Worm (Caenorhabditis elegans) whole organism, young adult: ENCODE data around the gene spin-4.

Source experiments
- D2030.7 ChIP-seq: fragments of 200-800 bp; sonication (Bioruptor generic); IDR thresholded peaks from 2 replicates; pipeline ENCODE4 v1.3.6; 2022; ENCODE audit warnings: missing genetic modification reagents, missing genetic modification characterization, missing compliant biosample characterization
- attf-5 ChIP-seq: fragments of 200-800 bp; sonication (Bioruptor generic); optimal IDR thresholded peaks from 2 replicates; lab custom pipeline; 2018; ENCODE audit warnings: mild to moderate bottlenecking, missing genetic modification characterization, missing compliant biosample characterization
- bed-1 ChIP-seq: fragments of 200-800 bp; sonication (Bioruptor generic); IDR thresholded peaks from 2 replicates; pipeline ENCODE4 v1.3.6; 2022; ENCODE audit warnings: missing genetic modification reagents, missing genetic modification characterization, missing compliant biosample characterization
- nhr-90 ChIP-seq: sonication (generic microtip); optimal IDR thresholded peaks from 2 replicates; lab custom pipeline; 2016; ENCODE audit warnings: missing genotype, mild to moderate bottlenecking, missing genetic modification characterization, missing compliant biosample characterization
- pha-4 ChIP-seq: fragments of 150-350 bp; sonication (generic microtip); optimal IDR thresholded peaks from 2 replicates; lab custom pipeline; 2014; ENCODE audit warnings: missing biosample characterization, missing genetic modification reagents, missing genetic modification characterization
- repo-1 ChIP-seq: sonication (generic microtip); optimal IDR thresholded peaks from 2 replicates; lab custom pipeline; 2017; ENCODE audit warnings: mild to moderate bottlenecking, missing genetic modification characterization, missing compliant biosample characterization
- snpc-4 ChIP-seq, 5 experiments: fragments of 150-350 bp in 1 of 5; sonication (generic microtip) in 4 of 5; optimal IDR thresholded peaks; 2 replicates each; lab custom pipeline; 2014 to 2018; ENCODE audit warnings: missing genetic modification characterization in 5 of 5, missing biosample characterization in 3 of 5, antibody characterized with exemption in 2 of 5, mild to moderate bottlenecking in 2 of 5, missing compliant biosample characterization in 2 of 5, missing genotype in 2 of 5, moderate library complexity in 2 of 5, missing genetic modification reagents in 1 of 5
- unc-62 ChIP-seq: fragments of 150-350 bp; optimal IDR thresholded peaks from 2 replicates; lab custom pipeline; 2014; ENCODE audit warnings: missing biosample characterization, missing genetic modification reagents, missing genetic modification characterization

DNA sequence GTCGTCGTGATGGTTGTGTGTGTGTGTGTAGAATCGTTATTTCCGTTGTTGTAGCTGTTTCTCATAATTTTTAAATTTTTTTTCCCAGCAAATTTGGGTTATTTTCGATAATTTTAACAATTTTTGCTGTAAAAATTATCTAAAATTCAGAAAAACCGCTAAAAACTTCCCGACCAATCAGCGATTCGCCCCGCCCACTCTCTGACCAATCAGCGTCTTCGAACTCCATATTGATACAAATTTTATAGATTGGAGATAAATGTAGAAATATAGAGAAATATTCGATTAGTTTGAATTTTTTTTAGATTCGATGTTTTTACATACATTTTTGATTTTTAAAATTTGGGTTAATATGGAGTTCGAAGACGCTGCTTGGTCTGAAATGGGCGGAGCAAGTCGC is 9.5 kb downstream of the spin-4 start:
- TF ChIP-seq bed-1 (GFP tag; lab: Robert Waterston, UW): no peak
- TF ChIP-seq pha-4 (tag; lab: Kevin White, UChicago): no peak
- TF ChIP-seq unc-62 (GFP tag; lab: Kevin White, UChicago): no peak
- no peak for TF ChIP-seq D2030.7 (GFP tag; lab: Robert Waterston, UW)
- no peak for TF ChIP-seq repo-1 (tag; lab: Kevin White, UChicago)
- TF ChIP-seq snpc-4 (GFP tag; optimal IDR thresholded peaks at IDR 0.05; lab: Kevin White, UChicago): no peak
- TF ChIP-seq snpc-4 (tag; optimal IDR thresholded peaks at IDR 0.05; lab: Kevin White, UChicago): no peak
- no peak for TF ChIP-seq attf-5 (GFP tag; lab: Kevin White, UChicago)
- TF ChIP-seq nhr-90 (tag; lab: Kevin White, UChicago): no peak
